Fruit fly (Drosophila melanogaster) whole organism, prepupa: ENCODE results near the gene mbt.

ENCODE experiments used
- CG1621 ChIP-seq: fragments of 200-800 bp; sonication (Bioruptor generic); optimal IDR thresholded peaks from 3 replicates; lab custom pipeline; 2018; ENCODE audit warnings: missing biosample characterization, mild to moderate bottlenecking, missing genetic modification characterization
- CG8119 ChIP-seq: fragments of 200-800 bp; sonication (Bioruptor generic); IDR thresholded peaks from 3 replicates; pipeline ENCODE4 v1.3.6; 2022; ENCODE audit warnings: missing biosample characterization, missing genetic modification characterization
- Ets21C ChIP-seq: fragments of 200-800 bp; sonication (Bioruptor generic); optimal IDR thresholded peaks from 3 replicates; lab custom pipeline; 2016; ENCODE audit warnings: missing biosample characterization, missing genetic modification characterization
- Ets96B ChIP-seq: fragments of 200-800 bp; optimal IDR thresholded peaks from 2 replicates; lab custom pipeline; 2019; ENCODE audit warnings: missing biosample characterization, mild to moderate bottlenecking, missing genetic modification characterization, moderate library complexity
- Gug ChIP-seq: fragments of 200-800 bp; sonication (Bioruptor generic); IDR thresholded peaks from 2 replicates; pipeline ENCODE4 v1.3.6; 2022; ENCODE audit warnings: missing biosample characterization, missing genetic modification characterization
- Hr4 ChIP-seq: fragments of 200-800 bp; sonication (Bioruptor generic); optimal IDR thresholded peaks from 3 replicates; lab custom pipeline; 2016; ENCODE audit warnings: missing biosample characterization, missing genetic modification characterization
- svp ChIP-seq: fragments of 200-800 bp; sonication (Bioruptor generic); peaks from one replicate; lab custom pipeline; 2016; ENCODE audit warnings: missing biosample characterization, missing genetic modification characterization
- vri ChIP-seq: fragments of 200-800 bp; sonication (Bioruptor generic); optimal IDR thresholded peaks from 3 replicates; lab custom pipeline; 2016; ENCODE audit warnings: missing biosample characterization, mild to moderate bottlenecking, missing genetic modification characterization

dm6 chrX:16648435-16648781 lies 37.9 kb downstream of the mbt start:
- TF ChIP-seq Ets21C (GFP tag; lab: Kevin White, UChicago) (no peak), Hr4 (GFP tag; lab: Kevin White, UChicago) (no peak), Gug (GFP tag; lab: Robert Waterston, UW) (no peak), Ets96B (tag; lab: Kevin White, UChicago) (no peak), svp (GFP tag; lab: Kevin White, UChicago) (no peak), vri (GFP tag; lab: Kevin White, UChicago) (no peak), CG8119 (no peak), CG1621 (tag; lab: Kevin White, UChicago) (no peak)
